Fruit fly (Drosophila melanogaster): ENCODE data around the gene CG42554.
A peak's percentile ranks its signal among the peaks of the same experiment; 100 is the strongest.

CG42554 gene

dm6 chr3L:788961-789360 lies 46.5 kb upstream of the CG42554 start (continued):
- TF ChIP-seq CG8119 (GFP tag; IDR thresholded peaks at IDR 0.05) = peak; percentile 35; the same call in 1 of the 3 replicates
- TF ChIP-seq fd59A (GFP tag; optimal IDR thresholded peaks at IDR 0.05) = no peak
- TF ChIP-seq dsx (GFP tag; optimal IDR thresholded peaks at IDR 0.05; ENCODE audit: poor library complexity, severe bottlenecking) = no peak
- peak; percentile 21 for TF ChIP-seq svp (GFP tag)
- TF ChIP-seq fd85E (GFP tag; optimal IDR thresholded peaks at IDR 0.05) = no peak
- TF ChIP-seq Smox (GFP tag; optimal IDR thresholded peaks at IDR 0.05) = no peak
- no peak for TF ChIP-seq CG10669 (GFP tag; optimal IDR thresholded peaks at IDR 0.05)
- TF ChIP-seq Sox102F (GFP tag; optimal IDR thresholded peaks at IDR 0.05) = no peak
- no peak for TF ChIP-seq CG6792 (GFP tag; optimal IDR thresholded peaks at IDR 0.05)
- peak; percentile 3 for TF ChIP-seq dac (GFP tag; optimal IDR thresholded peaks at IDR 0.05)
- TF ChIP-seq ss (GFP tag; optimal IDR thresholded peaks at IDR 0.05) = no peak
- no peak for TF ChIP-seq CG31627 (GFP tag; optimal IDR thresholded peaks at IDR 0.05)
- TF ChIP-seq Gug (GFP tag; IDR thresholded peaks at IDR 0.05) = no peak
- TF ChIP-seq CG6276 (GFP tag; optimal IDR thresholded peaks at IDR 0.05) = peak; percentile 18

- TF ChIP-seq Smox (GFP tag; optimal IDR thresholded peaks at IDR 0.05) = peak; percentile 68
- TF ChIP-seq Hr39 (GFP tag; optimal IDR thresholded peaks at IDR 0.05) = peak; percentile 55
- TF ChIP-seq achi (GFP tag; optimal IDR thresholded peaks at IDR 0.05) = peak; percentile 69
- TF ChIP-seq dac (GFP tag; optimal IDR thresholded peaks at IDR 0.05) = peak; percentile 58
- TF ChIP-seq ss (GFP tag; optimal IDR thresholded peaks at IDR 0.05) = peak; percentile 20 to 35
- peak; percentile 49 for TF ChIP-seq CG1621 (tag; optimal IDR thresholded peaks at IDR 0.05)
- TF ChIP-seq esn (GFP tag; optimal IDR thresholded peaks at IDR 0.05) = peak; percentile 69
- peak; percentile 36 for TF ChIP-seq CG6808 (GFP tag; optimal IDR thresholded peaks at IDR 0.05)
- TF ChIP-seq CG8632 (GFP tag; optimal IDR thresholded peaks at IDR 0.05) = peak; percentile 41
- TF ChIP-seq CG6792 (GFP tag; optimal IDR thresholded peaks at IDR 0.05) = peak; percentile 60
- peak; percentile 59 for TF ChIP-seq Gug (GFP tag; IDR thresholded peaks at IDR 0.05)
- TF ChIP-seq topi (GFP tag; optimal IDR thresholded peaks at IDR 0.05) = peak; percentile 61
- TF ChIP-seq CG3032 (tag; optimal IDR thresholded peaks at IDR 0.05) = peak; percentile 51
- TF ChIP-seq CG4318 (GFP tag; optimal IDR thresholded peaks at IDR 0.05) = peak; percentile 65
- peak; percentile 29 for TF ChIP-seq CG34406 (GFP tag; optimal IDR thresholded peaks at IDR 0.05)
- peak; percentile 39 for TF ChIP-seq Hr38 (GFP tag; optimal IDR thresholded peaks at IDR 0.05)
- peak; percentile 73; the same call in 2 of the 3 replicates for TF ChIP-seq CG6163 (GFP tag; IDR thresholded peaks at IDR 0.05)
- peak; percentile 15 for TF ChIP-seq Sox15 (GFP tag; optimal IDR thresholded peaks at IDR 0.05)
- peak; percentile 65 for TF ChIP-seq Met (GFP tag; optimal IDR thresholded peaks at IDR 0.05)
- TF ChIP-seq dsx (GFP tag; optimal IDR thresholded peaks at IDR 0.05; ENCODE audit: poor library complexity, severe bottlenecking) = peak; percentile 9
- peak; percentile 61 for TF ChIP-seq CG31627 (GFP tag; optimal IDR thresholded peaks at IDR 0.05)
- peak; percentile 75 for TF ChIP-seq eg (GFP tag; IDR thresholded peaks at IDR 0.05)
- no peak for TF ChIP-seq CG9139 (GFP tag; optimal IDR thresholded peaks at IDR 0.05)
- TF ChIP-seq CG11762 (GFP tag; optimal IDR thresholded peaks at IDR 0.05; ENCODE audit: insufficient read depth) = peak; percentile 62
- peak; percentile 66 for TF ChIP-seq CG10631 (GFP tag; optimal IDR thresholded peaks at IDR 0.05)
- peak; percentile 83 for TF ChIP-seq Hr4 (GFP tag; optimal IDR thresholded peaks at IDR 0.05)
- TF ChIP-seq CG6854 (GFP tag; optimal IDR thresholded peaks at IDR 0.05) = peak; percentile 39
- peak; percentile 52 for TF ChIP-seq acj6 (GFP tag; optimal IDR thresholded peaks at IDR 0.05)
- TF ChIP-seq Ets96B (tag; optimal IDR thresholded peaks at IDR 0.05) = peak; percentile 59
- TF ChIP-seq svp (GFP tag) = peak; percentile 93
- peak; percentile 39 for TF ChIP-seq spab (GFP tag; optimal IDR thresholded peaks at IDR 0.05)
- peak; percentile 82 for TF ChIP-seq CG8119 (GFP tag; IDR thresholded peaks at IDR 0.05)
- TF ChIP-seq salr (GFP tag; optimal IDR thresholded peaks at IDR 0.05) = peak in 1 of 2 experiments; percentile 47
- TF ChIP-seq CG11902 (GFP tag; optimal IDR thresholded peaks at IDR 0.05) = peak; percentile 7
- TF ChIP-seq Eip75B (GFP tag; optimal IDR thresholded peaks at IDR 0.05) = peak; percentile 67
- TF ChIP-seq CG10669 (GFP tag; optimal IDR thresholded peaks at IDR 0.05) = peak; percentile 49
- peak; percentile 63; the same call in 1 of the 2 replicates for TF ChIP-seq CG11294 (GFP tag; IDR thresholded peaks at IDR 0.05)
- TF ChIP-seq cyc (GFP tag; optimal IDR thresholded peaks at IDR 0.05) = peak; percentile 54
- peak; percentile 63 for TF ChIP-seq lz (GFP tag; optimal IDR thresholded peaks at IDR 0.05)
- peak; percentile 83 for TF ChIP-seq CG15336 (GFP tag; IDR thresholded peaks at IDR 0.05)
- peak; percentile 56 for TF ChIP-seq CG16779 (tag; optimal IDR thresholded peaks at IDR 0.05)
- peak; percentile 29 for TF ChIP-seq vri (GFP tag; optimal IDR thresholded peaks at IDR 0.05)
These were observed 44.1 kb upstream of the CG42554 start for dm6 chr3L:791251-791991.

All from whole organism, prepupa.